Worm (Caenorhabditis elegans) whole organism, L2 larva: ENCODE data around the gene tsen-2.

Experiments used
- blmp-1 ChIP-seq: sonication (generic microtip); optimal IDR thresholded peaks from 2 replicates; lab custom pipeline; 2017; ENCODE audit warnings: missing genetic modification characterization, mild to moderate bottlenecking, missing compliant biosample characterization, antibody characterized with exemption, moderate library complexity; ENCODE audit not compliant: insufficient read depth
- ceh-82 ChIP-seq: fragments of 150-350 bp; optimal IDR thresholded peaks from 2 replicates; lab custom pipeline; 2014; ENCODE audit warnings: missing biosample characterization, missing genetic modification characterization
- dmd-4 ChIP-seq: sonication (generic microtip); optimal IDR thresholded peaks from 2 replicates; lab custom pipeline; 2017; ENCODE audit warnings: missing biosample characterization, missing genetic modification characterization
- egl-27 ChIP-seq: sonication (generic microtip); optimal IDR thresholded peaks from 3 replicates; lab custom pipeline; 2017; ENCODE audit warnings: missing biosample characterization, missing genetic modification reagents, missing genetic modification characterization
- fos-1 ChIP-seq: fragments of 150-350 bp; optimal IDR thresholded peaks from 2 replicates; lab custom pipeline; 2014; ENCODE audit warnings: missing biosample characterization, missing genetic modification characterization
- lsy-2 ChIP-seq, 2 experiments: fragments of 150-350 bp in 1 of 2; sonication (generic microtip) in 1 of 2; optimal IDR thresholded peaks; 2 replicates each; lab custom pipeline; 2014 to 2017; ENCODE audit warnings: missing biosample characterization in 2 of 2, missing genetic modification characterization in 2 of 2
- nhr-11 ChIP-seq: fragments of 150-350 bp; optimal IDR thresholded peaks from 2 replicates; lab custom pipeline; 2014; ENCODE audit warnings: missing biosample characterization, missing genetic modification characterization
- nhr-129 ChIP-seq: fragments of 150-350 bp; optimal IDR thresholded peaks from 2 replicates; lab custom pipeline; 2014; ENCODE audit warnings: missing biosample characterization, missing genetic modification characterization
- nhr-237 ChIP-seq: fragments of 150-350 bp; optimal IDR thresholded peaks from 2 replicates; lab custom pipeline; 2014; ENCODE audit warnings: missing biosample characterization, missing genetic modification characterization
- nhr-25 ChIP-seq: fragments of 150-350 bp; sonication (generic microtip); optimal IDR thresholded peaks from 3 replicates; lab custom pipeline; 2014; ENCODE audit warnings: missing biosample characterization, missing genetic modification characterization
- sma-9 ChIP-seq, 2 experiments: fragments of 150-350 bp in 1 of 2; sonication (generic microtip) in 1 of 2; optimal IDR thresholded peaks; 2 replicates each; lab custom pipeline; 2014 to 2016; ENCODE audit warnings: missing genetic modification characterization in 2 of 2, mild to moderate bottlenecking in 1 of 2, missing biosample characterization in 1 of 2, missing compliant biosample characterization in 1 of 2, missing genetic modification reagents in 1 of 2, moderate library complexity in 1 of 2
- unc-62 ChIP-seq: fragments of 150-350 bp; optimal IDR thresholded peaks from 2 replicates; lab custom pipeline; 2014; ENCODE audit warnings: missing biosample characterization, missing genetic modification reagents, missing genetic modification characterization
- ztf-11 ChIP-seq: sonication (generic microtip); optimal IDR thresholded peaks from 2 replicates; lab custom pipeline; 2017; ENCODE audit warnings: missing biosample characterization, missing genetic modification characterization
- ztf-4 ChIP-seq: fragments of 150-350 bp; optimal IDR thresholded peaks from 2 replicates; lab custom pipeline; 2014; ENCODE audit warnings: missing biosample characterization, missing genetic modification characterization

DNA sequence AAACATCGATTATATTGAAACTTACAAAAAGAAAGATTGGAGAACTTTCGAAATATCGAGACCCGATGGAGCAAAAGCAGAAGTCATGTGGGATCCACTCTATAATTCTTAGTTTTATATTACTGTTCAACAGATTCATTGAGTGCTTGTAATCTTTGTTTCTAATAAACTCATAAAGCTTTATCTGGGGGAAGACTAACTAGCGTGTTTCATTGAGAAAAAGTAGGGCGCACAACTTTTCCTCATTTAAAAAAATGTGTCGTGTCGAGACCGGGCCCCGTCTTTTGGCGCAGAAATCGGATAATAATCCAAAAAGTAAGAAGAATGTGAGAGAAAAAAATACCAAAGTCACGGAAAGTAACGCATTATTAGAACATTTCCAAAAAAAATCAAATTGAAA, 11.7 kb upstream of the tsen-2 start, which contains the start of gene faah-4:
- TF ChIP-seq nhr-25 (no peak), egl-27 (tag; lab: Kevin White, UChicago) (no peak), ceh-82 (tag; lab: Kevin White, UChicago) (no peak), nhr-11 (tag; lab: Kevin White, UChicago) (no peak), nhr-237 (no peak), unc-62 (GFP tag; lab: Kevin White, UChicago) (no peak), blmp-1 (tag; lab: Kevin White, UChicago) (no peak), nhr-129 (tag; lab: Kevin White, UChicago) (no peak), sma-9 (GFP tag; optimal IDR thresholded peaks at IDR 0.05; lab: Kevin White, UChicago) (no peak), sma-9 (tag; optimal IDR thresholded peaks at IDR 0.05; lab: Kevin White, UChicago) (no peak), ztf-4 (no peak), fos-1 (no peak), ztf-11 (tag; lab: Kevin White, UChicago) (no peak), dmd-4 (no peak), lsy-2 (tag; optimal IDR thresholded peaks at IDR 0.05; lab: Kevin White, UChicago) (no peak)
